Fruit fly (Drosophila melanogaster): ENCODE measurements around the gene CG6040.

DNA sequence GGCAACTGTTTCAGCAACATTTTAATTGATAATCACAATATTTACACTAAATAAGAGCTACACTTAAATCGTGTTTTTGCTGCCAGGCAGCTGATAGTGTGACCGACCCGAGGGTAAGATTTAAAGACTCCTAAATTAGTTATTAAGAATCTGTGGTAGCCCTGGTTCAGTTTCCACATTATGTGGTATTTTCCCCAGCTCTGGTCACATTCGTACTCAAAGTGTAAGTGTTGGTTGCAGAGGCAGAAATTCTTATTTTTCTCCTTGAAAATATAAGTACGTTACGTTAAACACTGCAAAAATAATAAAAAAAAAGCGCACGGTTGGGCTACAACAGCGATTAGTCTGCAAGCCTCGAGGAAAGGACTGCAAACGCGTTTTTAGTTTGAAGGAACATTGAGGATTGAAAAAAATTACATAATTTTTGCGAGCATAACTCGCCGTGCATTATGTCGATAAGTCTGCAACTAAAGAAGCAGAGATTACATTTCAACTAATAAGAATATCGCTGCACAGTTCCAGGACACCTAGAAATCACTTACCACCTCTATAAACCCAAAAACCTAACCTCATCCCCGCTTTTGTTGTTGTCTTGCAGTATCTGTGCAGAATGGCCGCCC, 1.9 kb upstream of the CG6040 start, which contains the start of the genes mRpL55 and ATPsynD:
- no peak for TF ChIP-seq acj6 (GFP tag; optimal IDR thresholded peaks at IDR 0.05)
- TF ChIP-seq CG6854 (GFP tag; optimal IDR thresholded peaks at IDR 0.05) = no peak
- TF ChIP-seq Blimp-1 (GFP tag; optimal IDR thresholded peaks at IDR 0.05) = no peak
- no peak for TF ChIP-seq ss (GFP tag; optimal IDR thresholded peaks at IDR 0.05)
- TF ChIP-seq cyc (GFP tag; optimal IDR thresholded peaks at IDR 0.05) = no peak
- no peak for TF ChIP-seq CG9139 (GFP tag; optimal IDR thresholded peaks at IDR 0.05)
- no peak for TF ChIP-seq CG10669 (GFP tag; optimal IDR thresholded peaks at IDR 0.05)
- TF ChIP-seq Lpt (GFP tag; optimal IDR thresholded peaks at IDR 0.05) = no peak
- no peak for TF ChIP-seq Hr39 (GFP tag; optimal IDR thresholded peaks at IDR 0.05)
- no peak for TF ChIP-seq CG11762 (GFP tag; optimal IDR thresholded peaks at IDR 0.05; ENCODE audit: insufficient read depth)
- TF ChIP-seq CG10631 (GFP tag; optimal IDR thresholded peaks at IDR 0.05) = no peak
- no peak for TF ChIP-seq Hr4 (GFP tag; optimal IDR thresholded peaks at IDR 0.05)

All from whole organism, prepupa.